Worm (Caenorhabditis elegans): ENCODE measurements around the gene Y15E3A.5.

ce11 chrX:15321217-15321616 lies 19.1 kb upstream of the Y15E3A.5 start:
- TF ChIP-seq him-1 (tag; optimal IDR thresholded peaks at IDR 0.05): no peak
- TF ChIP-seq W03F9.2 (tag; optimal IDR thresholded peaks at IDR 0.05): no peak

Measured in whole organism, L4/young adult.